Worm (Caenorhabditis elegans) whole organism, young adult: Measurements from ENCODE around the gene C31A11.13.

Source experiments
- C06A6.2 ChIP-seq: fragments of 200-800 bp; sonication (Bioruptor generic); conservative IDR thresholded peaks from 2 replicates; pipeline ENCODE4 v1.3.6; 2022; ENCODE audit warnings: missing genetic modification characterization, missing compliant biosample characterization
- K12H6.12 ChIP-seq: fragments of 200-800 bp; sonication (Bioruptor generic); optimal IDR thresholded peaks from 2 replicates; lab custom pipeline; 2018; ENCODE audit warnings: mild to moderate bottlenecking, missing genetic modification characterization, missing compliant biosample characterization
- Y53F4B.3 ChIP-seq: fragments of 200-800 bp; sonication (Bioruptor generic); IDR thresholded peaks from 2 replicates; pipeline ENCODE4 v1.3.6; 2022; ENCODE audit warnings: missing genetic modification reagents, missing genetic modification characterization, missing compliant biosample characterization
- Y56A3A.18 ChIP-seq: fragments of 200-800 bp; sonication (Bioruptor generic); IDR thresholded peaks from 2 replicates; pipeline ENCODE4 v1.3.6; 2022; ENCODE audit warnings: missing genetic modification reagents, missing genetic modification characterization, missing compliant biosample characterization
- Y79H2A.3 ChIP-seq: fragments of 200-800 bp; sonication (Bioruptor generic); conservative IDR thresholded peaks from 2 replicates; pipeline ENCODE4 v1.3.6; 2022; ENCODE audit warnings: missing genetic modification reagents, missing genetic modification characterization, missing compliant biosample characterization
- Y95B8A.8 ChIP-seq: fragments of 200-800 bp; sonication (Bioruptor generic); IDR thresholded peaks from 2 replicates; pipeline ENCODE4 v1.3.6; 2022; ENCODE audit warnings: missing genetic modification reagents, missing genetic modification characterization, missing compliant biosample characterization
- ZK185.1 ChIP-seq: sonication (generic microtip); optimal IDR thresholded peaks from 2 replicates; lab custom pipeline; 2016; ENCODE audit warnings: mild to moderate bottlenecking, missing genetic modification characterization, missing compliant biosample characterization; ENCODE audit not compliant: poor library complexity, severe bottlenecking
- aptf-3 ChIP-seq: fragments of 200-800 bp; sonication (Bioruptor generic); IDR thresholded peaks from 2 replicates; pipeline ENCODE4 v1.3.6; 2022; ENCODE audit warnings: missing genetic modification characterization, missing compliant biosample characterization
- attf-3 ChIP-seq: fragments of 200-800 bp; sonication (Bioruptor generic); conservative IDR thresholded peaks from 2 replicates; pipeline ENCODE4 v1.3.6; 2022; ENCODE audit warnings: missing genetic modification reagents, missing genetic modification characterization, missing compliant biosample characterization
- ceh-100 ChIP-seq: fragments of 200-800 bp; sonication (Bioruptor generic); IDR thresholded peaks from 2 replicates; pipeline ENCODE4 v1.3.6; 2022; ENCODE audit warnings: missing genetic modification reagents, missing genetic modification characterization, missing compliant biosample characterization
- chd-7 ChIP-seq: sonication (generic microtip); optimal IDR thresholded peaks from 2 replicates; lab custom pipeline; 2016; ENCODE audit warnings: mild to moderate bottlenecking, missing genetic modification characterization, moderate library complexity, missing compliant biosample characterization
- ekl-4 ChIP-seq: fragments of 200-800 bp; sonication (Bioruptor generic); IDR thresholded peaks from 2 replicates; pipeline ENCODE4 v1.3.6; 2022; ENCODE audit warnings: missing genetic modification reagents, missing genetic modification characterization, missing compliant biosample characterization
- ets-4 ChIP-seq: fragments of 200-800 bp; sonication (Bioruptor generic); optimal IDR thresholded peaks from 2 replicates; lab custom pipeline; 2018; ENCODE audit warnings: mild to moderate bottlenecking, missing genetic modification characterization, missing compliant biosample characterization
- hsf-1 ChIP-seq: fragments of 200-800 bp; sonication (Bioruptor generic); IDR thresholded peaks from 2 replicates; pipeline ENCODE4 v1.3.6; 2022; ENCODE audit warnings: missing genetic modification reagents, missing genetic modification characterization, missing compliant biosample characterization
- lin-26 ChIP-seq: fragments of 200-800 bp; sonication (Bioruptor generic); IDR thresholded peaks from 2 replicates; pipeline ENCODE4 v1.3.6; 2022; ENCODE audit warnings: missing genetic modification reagents, missing genetic modification characterization, missing compliant biosample characterization
- lin-40 ChIP-seq: sonication (generic microtip); optimal IDR thresholded peaks from 2 replicates; lab custom pipeline; 2016; ENCODE audit warnings: missing genetic modification characterization, mild to moderate bottlenecking, missing compliant biosample characterization, missing genotype, missing genetic modification reagents
- lsy-27 ChIP-seq: sonication (generic microtip); optimal IDR thresholded peaks from 2 replicates; lab custom pipeline; 2017; ENCODE audit warnings: missing genetic modification characterization, mild to moderate bottlenecking, missing compliant biosample characterization, antibody characterized with exemption, missing genotype, borderline replicate concordance; ENCODE audit not compliant: insufficient read depth
- madf-10 ChIP-seq: sonication (generic microtip); optimal IDR thresholded peaks from 2 replicates; lab custom pipeline; 2016; ENCODE audit warnings: mild to moderate bottlenecking, missing genetic modification characterization, missing compliant biosample characterization
- madf-8 ChIP-seq: fragments of 200-800 bp; sonication (Bioruptor generic); conservative IDR thresholded peaks from 2 replicates; pipeline ENCODE4 v1.3.6; 2022; ENCODE audit warnings: missing genetic modification reagents, missing genetic modification characterization, missing compliant biosample characterization
- nhr-80 ChIP-seq: sonication (generic microtip); optimal IDR thresholded peaks from 2 replicates; lab custom pipeline; 2016; ENCODE audit warnings: missing genetic modification characterization, missing compliant biosample characterization
- nhr-90 ChIP-seq: sonication (generic microtip); optimal IDR thresholded peaks from 2 replicates; lab custom pipeline; 2016; ENCODE audit warnings: missing genotype, mild to moderate bottlenecking, missing genetic modification characterization, missing compliant biosample characterization
- pha-4 ChIP-seq: fragments of 150-350 bp; sonication (generic microtip); optimal IDR thresholded peaks from 2 replicates; lab custom pipeline; 2014; ENCODE audit warnings: missing biosample characterization, missing genetic modification reagents, missing genetic modification characterization
- repo-1 ChIP-seq: sonication (generic microtip); optimal IDR thresholded peaks from 2 replicates; lab custom pipeline; 2017; ENCODE audit warnings: mild to moderate bottlenecking, missing genetic modification characterization, missing compliant biosample characterization
- unc-62 ChIP-seq: fragments of 150-350 bp; optimal IDR thresholded peaks from 2 replicates; lab custom pipeline; 2014; ENCODE audit warnings: missing biosample characterization, missing genetic modification reagents, missing genetic modification characterization
- xnd-1 ChIP-seq: sonication (generic microtip); optimal IDR thresholded peaks from 2 replicates; lab custom pipeline; 2016; ENCODE audit warnings: missing genotype, missing genetic modification reagents, missing genetic modification characterization, missing compliant biosample characterization
- zim-3 ChIP-seq: sonication (generic microtip); optimal IDR thresholded peaks from 2 replicates; lab custom pipeline; 2017; ENCODE audit warnings: mild to moderate bottlenecking, missing genetic modification characterization, moderate library complexity, missing compliant biosample characterization
- ztf-25 ChIP-seq: fragments of 200-800 bp; sonication (Bioruptor generic); IDR thresholded peaks from 2 replicates; pipeline ENCODE4 v1.3.6; 2022; ENCODE audit warnings: missing genetic modification reagents, missing genetic modification characterization, missing compliant biosample characterization
- ztf-28 ChIP-seq: fragments of 200-800 bp; sonication (Bioruptor generic); IDR thresholded peaks from 2 replicates; pipeline ENCODE4 v1.3.6; 2022; ENCODE audit warnings: missing genetic modification reagents, missing genetic modification characterization, missing compliant biosample characterization
- ztf-6 ChIP-seq: fragments of 200-800 bp; sonication (Bioruptor generic); IDR thresholded peaks from 2 replicates; pipeline ENCODE4 v1.3.6; 2022; ENCODE audit warnings: missing genetic modification reagents, missing genetic modification characterization, missing compliant biosample characterization

C31A11.13 gene

DNA sequence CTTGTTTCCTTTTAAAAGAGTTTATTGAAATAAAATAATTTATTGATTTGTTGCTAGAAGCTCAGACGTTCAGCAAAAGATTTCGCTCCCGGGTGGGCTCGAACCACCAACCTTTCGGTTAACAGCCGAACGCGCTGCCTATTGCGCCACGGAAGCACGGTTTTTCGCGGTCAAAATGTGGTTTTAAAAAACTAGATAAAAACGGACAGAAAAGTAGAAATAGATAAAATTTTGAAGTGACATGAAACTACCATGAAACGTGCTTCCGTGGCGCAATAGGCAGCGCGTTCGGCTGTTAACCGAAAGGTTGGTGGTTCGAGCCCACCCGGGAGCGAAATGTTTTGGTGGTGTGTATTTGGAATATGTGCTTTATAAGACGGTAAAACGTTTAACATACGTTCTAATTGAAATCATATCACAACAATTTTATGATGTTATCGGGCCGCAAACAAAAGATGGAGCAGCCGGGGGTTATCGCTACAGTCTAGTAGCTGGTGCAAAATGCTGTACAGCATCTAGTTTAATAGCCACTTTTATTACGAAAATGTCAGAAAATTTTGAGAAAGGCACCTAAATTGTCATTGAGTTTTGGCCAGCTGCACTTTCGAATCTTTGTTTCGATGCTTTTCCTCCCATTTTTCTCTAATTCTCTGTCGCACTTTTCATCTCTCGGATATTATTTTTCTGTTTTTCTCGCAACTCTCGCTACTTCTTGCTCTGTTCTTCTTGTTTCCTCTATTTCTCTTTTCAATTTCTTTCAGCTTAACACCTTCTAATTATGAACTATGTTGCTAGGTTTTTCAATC lies 36.1 kb upstream of the C31A11.13 start, which contains the start of gene slc-9B.2 (continued):
- TF ChIP-seq ekl-4 (GFP tag; lab: Robert Waterston, UW) (peak; percentile 66), ztf-25 (GFP tag; lab: Robert Waterston, UW) (0 out of 2 replicates have a peak, but pooled peaks have one; percentile 40), chd-7 (tag; lab: Kevin White, UChicago) (peak; percentile 23), Y56A3A.18 (GFP tag; lab: Robert Waterston, UW) (peak; percentile 60; the same call in 1 of the 2 replicates), nhr-80 (tag; lab: Kevin White, UChicago) (peak; percentile 69), madf-10 (peak; percentile 49)

DNA sequence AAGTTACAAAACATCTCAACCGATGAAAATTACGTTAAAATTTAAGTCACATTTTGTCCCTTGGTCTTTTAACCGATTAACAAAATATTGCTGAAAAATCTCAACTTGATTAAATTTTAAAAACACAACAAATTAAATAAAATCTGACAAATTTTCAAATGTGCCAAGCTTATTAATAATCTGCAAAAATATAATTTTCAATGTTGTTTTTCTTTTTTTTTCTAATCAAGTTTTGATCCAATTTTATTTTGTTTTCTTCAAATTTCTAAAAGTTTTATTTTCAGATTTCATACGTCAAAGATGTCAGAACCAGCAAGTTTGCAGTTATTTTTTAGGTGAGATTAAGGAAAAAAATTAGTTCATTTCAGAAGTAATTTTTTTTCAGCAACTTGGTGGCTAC lies 34.0 kb upstream of the C31A11.13 start, which contains the start of gene srw-87:
TSS of gene srw-87 (plus strand) at position 301 of the 400 bp plus-strand sequence.
- TF ChIP-seq Y79H2A.3 (GFP tag; lab: Robert Waterston, UW) (no peak), pha-4 (tag; lab: Kevin White, UChicago) (no peak), ztf-28 (GFP tag; lab: Robert Waterston, UW) (no peak), ZK185.1 (tag; lab: Kevin White, UChicago) (no peak), repo-1 (tag; lab: Kevin White, UChicago) (no peak), Y53F4B.3 (GFP tag; lab: Robert Waterston, UW) (no peak), lsy-27 (tag; lab: Kevin White, UChicago) (no peak)
- TF ChIP-seq, all 124 proteins: peak for 0

DNA sequence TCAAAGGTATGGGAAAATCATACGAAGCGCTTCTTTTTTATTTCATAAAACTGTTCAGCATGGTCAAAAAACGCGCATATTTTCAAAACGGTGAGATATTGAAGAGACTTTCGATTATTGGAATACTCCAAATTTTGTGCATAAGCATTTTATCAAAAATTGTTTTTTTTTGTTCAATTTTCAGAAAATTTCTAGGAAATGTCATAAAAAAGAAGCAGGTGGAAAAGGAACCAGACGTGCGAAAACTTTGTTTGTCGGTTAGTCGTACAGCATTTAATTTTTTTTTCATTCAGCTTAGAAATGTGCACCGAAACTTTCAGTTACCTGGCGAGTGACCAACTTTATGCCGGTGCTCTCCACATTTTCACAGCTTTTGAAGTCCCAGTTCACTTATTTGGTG lies 31.1 kb upstream of the C31A11.13 start, which contains the start of gene srh-167:
TSS of gene srh-167 (plus strand) at position 301 of the 400 bp plus-strand sequence.
- TF ChIP-seq unc-62: no peak

DNA sequence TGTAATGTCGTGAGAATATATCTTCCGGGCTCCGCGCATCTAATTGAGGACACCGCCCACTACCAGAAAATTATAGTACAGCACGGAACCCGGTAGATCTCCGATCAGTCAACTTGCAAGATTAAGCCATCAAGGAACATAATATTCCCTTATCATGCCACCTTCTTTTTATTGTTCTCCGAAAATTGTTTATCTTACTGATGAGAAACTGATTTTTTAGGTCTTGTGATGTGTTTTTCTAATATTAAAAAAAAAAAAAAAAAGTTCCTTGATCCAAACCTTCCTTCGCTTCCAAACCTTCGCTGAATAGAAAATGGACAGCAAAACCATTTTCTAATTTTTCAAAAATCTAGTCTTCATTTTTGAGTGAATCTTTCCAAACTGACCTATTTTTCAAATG lies 26.5 kb upstream of the C31A11.13 start, which contains the start of gene F57G8.7:
TSS of gene F57G8.7 (plus strand) at position 301 of the 400 bp plus-strand sequence.
- no peak for TF ChIP-seq Y95B8A.8
- no peak for TF ChIP-seq zim-3 (tag; lab: Kevin White, UChicago)
- no peak for TF ChIP-seq attf-3 (GFP tag; lab: Robert Waterston, UW)
- no peak for TF ChIP-seq lin-26
- TF ChIP-seq madf-8 (GFP tag; lab: Robert Waterston, UW): no peak
- no peak for TF ChIP-seq xnd-1 (tag; lab: Kevin White, UChicago)
- TF ChIP-seq aptf-3 (GFP tag; lab: Robert Waterston, UW): no peak
- no peak for TF ChIP-seq Y53F4B.3 (GFP tag; lab: Robert Waterston, UW)
- TF ChIP-seq, all 124 proteins: peak for 0

DNA sequence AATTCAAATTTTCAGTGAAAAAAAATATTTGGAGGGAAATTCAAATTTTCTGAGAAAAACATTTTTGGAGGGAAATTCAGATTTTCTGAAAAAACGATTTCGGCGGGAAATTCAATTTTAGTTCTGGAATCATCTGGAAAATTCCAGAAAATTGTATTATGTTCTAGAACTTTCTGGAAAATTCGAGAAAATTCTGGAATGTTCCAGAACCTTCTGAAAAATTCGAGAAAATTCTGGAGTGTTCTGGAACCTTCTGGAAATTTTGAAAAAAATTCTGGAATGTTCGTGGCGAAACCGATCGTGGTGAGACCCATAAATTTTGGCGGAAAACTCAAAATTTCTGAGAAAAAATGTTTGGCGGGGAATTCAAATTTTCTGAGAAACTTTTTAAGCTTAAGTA lies 19.8 kb upstream of the C31A11.13 start:
- TF ChIP-seq lin-40 (tag; lab: Kevin White, UChicago): no peak
- no peak for TF ChIP-seq K12H6.12 (tag; lab: Kevin White, UChicago)
- peak; percentile 91 for TF ChIP-seq hsf-1 (GFP tag; lab: Robert Waterston, UW)

DNA sequence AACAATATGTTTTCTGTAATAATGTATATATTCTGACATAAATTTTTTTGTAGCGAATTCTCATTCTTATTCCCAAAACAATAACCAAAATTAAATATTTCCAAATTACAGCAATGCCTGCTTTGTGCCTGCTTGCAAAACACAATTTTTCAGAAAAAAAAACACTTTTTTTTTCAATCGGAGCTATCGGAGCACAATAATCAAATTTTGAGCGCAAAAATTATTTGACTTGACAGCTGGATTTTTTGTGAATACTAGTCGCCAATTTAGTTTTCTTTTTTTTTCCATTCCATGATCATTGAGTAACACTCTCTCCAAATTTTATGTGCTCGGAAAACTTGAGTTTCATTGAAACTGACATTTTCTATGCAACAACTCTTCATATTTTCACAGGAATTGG lies 14.9 kb upstream of the C31A11.13 start, which contains the start of gene srh-180:
TSS of gene srh-180 (plus strand) at position 301 of the 400 bp plus-strand sequence.
- no peak for TF ChIP-seq ets-4 (GFP tag; lab: Kevin White, UChicago)
- no peak for TF ChIP-seq nhr-90 (tag; lab: Kevin White, UChicago)
- no peak for TF ChIP-seq unc-62
- TF ChIP-seq madf-8 (GFP tag; lab: Robert Waterston, UW): no peak
- no peak for TF ChIP-seq ztf-6 (GFP tag; lab: Robert Waterston, UW)
- no peak for TF ChIP-seq C06A6.2 (GFP tag; lab: Robert Waterston, UW)
- TF ChIP-seq Y95B8A.8: no peak
- no peak for TF ChIP-seq K12H6.12 (tag; lab: Kevin White, UChicago)
- TF ChIP-seq Y79H2A.3 (GFP tag; lab: Robert Waterston, UW): no peak
- no peak for TF ChIP-seq ceh-100 (GFP tag; lab: Robert Waterston, UW)
- TF ChIP-seq, all 124 proteins: peak for 0
